Worm (Caenorhabditis elegans) whole organism, L4 larva: ENCODE results near the gene srx-5.

ENCODE experiments used
- nhr-10 ChIP-seq: fragments of 150-350 bp; optimal IDR thresholded peaks from 2 replicates; lab custom pipeline; 2014; ENCODE audit warnings: missing biosample characterization, missing genetic modification characterization
- pqm-1 ChIP-seq: sonication (generic microtip); optimal IDR thresholded peaks from 2 replicates; lab custom pipeline; 2017; ENCODE audit warnings: missing biosample characterization, missing genetic modification characterization

DNA sequence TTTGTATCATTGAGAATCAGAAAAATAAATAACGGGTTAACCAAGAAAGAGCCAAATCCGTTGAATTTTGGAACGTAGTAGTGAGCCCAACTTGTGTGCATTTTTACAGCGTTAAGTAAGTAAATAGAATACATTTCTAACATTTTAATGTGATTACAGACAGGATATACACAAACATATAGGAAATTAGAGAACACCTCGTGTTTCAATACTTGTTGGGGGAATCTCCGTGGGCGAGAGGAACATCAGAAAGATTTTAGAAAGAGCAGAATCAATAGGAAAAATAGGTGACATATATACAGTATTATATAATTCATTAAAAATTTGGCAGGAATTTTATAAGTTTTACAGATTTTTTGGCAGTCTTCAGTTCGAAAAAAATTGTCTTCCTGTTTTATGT, 38.9 kb downstream of the srx-5 start, which contains the start of gene srj-24:
- TF ChIP-seq pqm-1 (tag; lab: Kevin White, UChicago) (no peak), nhr-10 (tag; lab: Kevin White, UChicago) (no peak)
